Worm (Caenorhabditis elegans) whole organism, L4 larva: ENCODE data around the gene sipa-1.

Experiments used
- F37D6.2 ChIP-seq: sonication (generic microtip); optimal IDR thresholded peaks from 2 replicates; lab custom pipeline; 2016; ENCODE audit warnings: mild to moderate bottlenecking, missing genetic modification characterization, missing compliant biosample characterization
- R02D3.7 ChIP-seq: fragments of 150-350 bp; sonication (generic microtip); optimal IDR thresholded peaks from 3 replicates; lab custom pipeline; 2014; ENCODE audit warnings: missing biosample characterization, missing genetic modification characterization
- Y48G9A.11 ChIP-seq: fragments of 200-800 bp; sonication (Bioruptor generic); IDR thresholded peaks from 2 replicates; pipeline ENCODE4 v1.3.6; 2022; ENCODE audit warnings: missing genetic modification reagents, missing genetic modification characterization, missing compliant biosample characterization
- aha-1 ChIP-seq: fragments of 150-350 bp; peaks from one replicate; lab custom pipeline; 2014; ENCODE audit warnings: missing biosample characterization, missing genetic modification characterization
- aly-2 ChIP-seq: sonication (generic microtip); optimal IDR thresholded peaks from 2 replicates; lab custom pipeline; 2018; ENCODE audit warnings: missing biosample characterization, missing genetic modification characterization
- ama-1 ChIP-seq: fragments of 150-350 bp; optimal IDR thresholded peaks from 2 replicates; lab custom pipeline; 2014; ENCODE audit warnings: inconsistent platforms, mixed read lengths
- ceh-20 ChIP-seq: fragments of 200-800 bp; sonication (Bioruptor generic); IDR thresholded peaks from 2 replicates; pipeline ENCODE4 v1.3.6; 2022; ENCODE audit warnings: missing genetic modification reagents, missing genetic modification characterization, missing compliant biosample characterization
- ceh-62 ChIP-seq: sonication (generic microtip); optimal IDR thresholded peaks from 2 replicates; lab custom pipeline; 2017; ENCODE audit warnings: missing biosample characterization, missing genetic modification characterization
- daf-16 ChIP-seq, 3 experiments: sonication (generic microtip); optimal IDR thresholded peaks; 2 replicates each; lab custom pipeline; 2016 to 2017; ENCODE audit warnings: missing genetic modification characterization in 3 of 3, missing genetic modification reagents in 3 of 3, mild to moderate bottlenecking in 2 of 3, missing compliant biosample characterization in 2 of 3, missing biosample characterization in 1 of 3, moderate library complexity in 1 of 3
- daf-8 ChIP-seq: fragments of 200-800 bp; sonication (Bioruptor generic); IDR thresholded peaks from 2 replicates; pipeline ENCODE4 v1.3.6; 2022; ENCODE audit warnings: missing genetic modification characterization, missing compliant biosample characterization
- dmd-9 ChIP-seq: fragments of 200-800 bp; sonication (Bioruptor generic); IDR thresholded peaks from 2 replicates; pipeline ENCODE4 v1.3.6; 2022; ENCODE audit warnings: missing genetic modification reagents, missing genetic modification characterization, missing compliant biosample characterization
- egl-43 ChIP-seq: fragments of 200-800 bp; sonication (Bioruptor generic); IDR thresholded peaks from 2 replicates; pipeline ENCODE4 v1.3.6; 2022; ENCODE audit warnings: missing genetic modification reagents, missing genetic modification characterization, missing compliant biosample characterization
- fkh-10 ChIP-seq: fragments of 150-350 bp; optimal IDR thresholded peaks from 2 replicates; lab custom pipeline; 2014; ENCODE audit warnings: missing biosample characterization, missing genetic modification reagents, missing genetic modification characterization
- hlh-11 ChIP-seq: fragments of 200-800 bp; sonication (Bioruptor generic); optimal IDR thresholded peaks from 2 replicates; lab custom pipeline; 2018; ENCODE audit warnings: mild to moderate bottlenecking, missing genetic modification characterization, missing compliant biosample characterization
- hlh-30 ChIP-seq: sonication (generic microtip); optimal IDR thresholded peaks from 2 replicates; lab custom pipeline; 2017; ENCODE audit warnings: antibody characterized with exemption, mild to moderate bottlenecking, missing genetic modification characterization, missing compliant biosample characterization; ENCODE audit not compliant: insufficient read depth
- hmg-1.1 ChIP-seq: fragments of 200-800 bp; sonication (Bioruptor generic); IDR thresholded peaks from 2 replicates; pipeline ENCODE4 v1.3.6; 2022; ENCODE audit warnings: missing genetic modification reagents, missing genetic modification characterization, missing compliant biosample characterization
- lim-7 ChIP-seq: fragments of 200-800 bp; sonication (Bioruptor generic); IDR thresholded peaks from 2 replicates; pipeline ENCODE4 v1.3.6; 2022; ENCODE audit warnings: missing genetic modification characterization, missing compliant biosample characterization
- lin-13 ChIP-seq: fragments of 150-350 bp; optimal IDR thresholded peaks from 2 replicates; lab custom pipeline; 2014; ENCODE audit warnings: missing biosample characterization, missing genetic modification reagents, missing genetic modification characterization
- lir-3 ChIP-seq: sonication (generic microtip); optimal IDR thresholded peaks from 2 replicates; lab custom pipeline; 2016; ENCODE audit warnings: mild to moderate bottlenecking, missing genetic modification characterization, missing compliant biosample characterization
- madf-9 ChIP-seq: fragments of 200-800 bp; sonication (Bioruptor generic); conservative IDR thresholded peaks from 2 replicates; pipeline ENCODE4 v1.3.6; 2022; ENCODE audit warnings: missing genetic modification reagents, missing genetic modification characterization, missing compliant biosample characterization
- mdl-1 ChIP-seq, 2 experiments: fragments of 150-350 bp in 1 of 2; sonication (generic microtip) in 1 of 2; optimal IDR thresholded peaks; 2 replicates each; lab custom pipeline; 2014 to 2017; ENCODE audit warnings: missing biosample characterization in 2 of 2, missing genetic modification characterization in 2 of 2
- mdt-29 ChIP-seq: fragments of 200-800 bp; sonication (Bioruptor generic); IDR thresholded peaks from 2 replicates; pipeline ENCODE4 v1.3.6; 2022; ENCODE audit warnings: missing genetic modification reagents, missing genetic modification characterization, missing compliant biosample characterization
- mep-1 ChIP-seq: fragments of 150-350 bp; sonication (generic microtip); optimal IDR thresholded peaks from 3 replicates; lab custom pipeline; 2014; ENCODE audit warnings: missing biosample characterization, missing genetic modification characterization
- mxl-3 ChIP-seq: fragments of 200-800 bp; sonication (Bioruptor generic); optimal IDR thresholded peaks from 2 replicates; lab custom pipeline; 2018; ENCODE audit warnings: mild to moderate bottlenecking, missing genetic modification characterization, missing compliant biosample characterization
- nhr-10 ChIP-seq: fragments of 150-350 bp; optimal IDR thresholded peaks from 2 replicates; lab custom pipeline; 2014; ENCODE audit warnings: missing biosample characterization, missing genetic modification characterization
- nhr-237 ChIP-seq: sonication (generic microtip); optimal IDR thresholded peaks from 2 replicates; lab custom pipeline; 2017; ENCODE audit warnings: missing biosample characterization, missing genetic modification characterization
- nhr-28 ChIP-seq: fragments of 150-350 bp; optimal IDR thresholded peaks from 2 replicates; lab custom pipeline; 2014; ENCODE audit warnings: missing biosample characterization, missing genetic modification characterization
- nhr-48 ChIP-seq: sonication (generic microtip); optimal IDR thresholded peaks from 2 replicates; lab custom pipeline; 2016; ENCODE audit warnings: mild to moderate bottlenecking, missing genetic modification characterization, missing compliant biosample characterization
- nhr-6 ChIP-seq: fragments of 150-350 bp; optimal IDR thresholded peaks from 2 replicates; lab custom pipeline; 2014; ENCODE audit warnings: missing biosample characterization, missing genetic modification characterization
- pha-4 ChIP-seq, 2 experiments: fragments of 150-350 bp in 1 of 2; fragments of 200-800 bp in 1 of 2; sonication (Bioruptor generic) in 1 of 2; IDR thresholded peaks in 1 of 2; optimal IDR thresholded peaks in 1 of 2; 2 replicates each; pipeline versions ENCODE4 v1.3.6 to Lab custom; 2014 to 2022; ENCODE audit warnings: missing genetic modification characterization in 2 of 2, missing genetic modification reagents in 2 of 2, missing biosample characterization in 1 of 2, missing compliant biosample characterization in 1 of 2
- pqm-1 ChIP-seq: sonication (generic microtip); optimal IDR thresholded peaks from 2 replicates; lab custom pipeline; 2017; ENCODE audit warnings: missing biosample characterization, missing genetic modification characterization
- set-16 ChIP-seq: fragments of 200-800 bp; sonication (Bioruptor generic); IDR thresholded peaks from 2 replicates; pipeline ENCODE4 v1.3.6; 2022; ENCODE audit warnings: missing genetic modification reagents, missing genetic modification characterization, missing compliant biosample characterization
- unc-39 ChIP-seq: sonication (generic microtip); optimal IDR thresholded peaks from 2 replicates; lab custom pipeline; 2017; ENCODE audit warnings: missing biosample characterization, missing genetic modification characterization
- unc-62 ChIP-seq, 3 experiments: fragments of 150-350 bp in 1 of 3; sonication (generic microtip); optimal IDR thresholded peaks in 2 of 3; peaks in 1 of 3; 1 replicate in 1 of 3; 2 replicates in 2 of 3; lab custom pipeline; 2014 to 2017; ENCODE audit warnings: missing biosample characterization in 3 of 3, missing genetic modification characterization in 3 of 3, missing genetic modification reagents in 3 of 3, missing genotype in 1 of 3
- vab-7 ChIP-seq: fragments of 200-800 bp; sonication (Bioruptor generic); IDR thresholded peaks from 2 replicates; pipeline ENCODE4 v1.3.6; 2022; ENCODE audit warnings: missing genetic modification reagents, missing genetic modification characterization, missing compliant biosample characterization
- zag-1 ChIP-seq: fragments of 150-350 bp; optimal IDR thresholded peaks from 2 replicates; lab custom pipeline; 2014; ENCODE audit warnings: missing biosample characterization, missing genetic modification characterization
- zip-11 ChIP-seq: fragments of 200-800 bp; sonication (Bioruptor generic); IDR thresholded peaks from 2 replicates; pipeline ENCODE4 v1.3.6; 2022; ENCODE audit warnings: missing genetic modification characterization, missing compliant biosample characterization
- zip-2 ChIP-seq: fragments of 150-350 bp; optimal IDR thresholded peaks from 2 replicates; lab custom pipeline; 2014; ENCODE audit warnings: missing biosample characterization, missing genetic modification characterization
- ztf-11 ChIP-seq: fragments of 150-350 bp; optimal IDR thresholded peaks from 2 replicates; lab custom pipeline; 2014; ENCODE audit warnings: missing biosample characterization, missing genetic modification characterization

Gene sipa-1

ce11 chrV:11637191-11637590 is at the start of gene sipa-1:
sipa-1 (minus strand) TSS chrV:11637291.
- no peak for TF ChIP-seq lim-7 (GFP tag; lab: Robert Waterston, UW)
- no peak for TF ChIP-seq nhr-10

ce11 chrV:11686877-11687276 is 49.8 kb upstream of the sipa-1 start, which contains the start of gene W05E10.2:
W05E10.2 (plus strand) TSS chrV:11687177.
- TF ChIP-seq dmd-9 (no peak), mdl-1 (tag; optimal IDR thresholded peaks at IDR 0.05; lab: Kevin White, UChicago) (no peak), zip-2 (tag; lab: Kevin White, UChicago) (no peak), ceh-20 (GFP tag; lab: Robert Waterston, UW) (no peak)

- TF ChIP-seq unc-62 (GFP tag; optimal IDR thresholded peaks at IDR 0.05 in 1 of 2; lab: Kevin White, UChicago) = no peak
- no peak for TF ChIP-seq unc-62 (tag; optimal IDR thresholded peaks at IDR 0.05; lab: Kevin White, UChicago)
- TF ChIP-seq daf-16 (GFP tag; optimal IDR thresholded peaks at IDR 0.05; lab: Kevin White, UChicago) = no peak
- TF ChIP-seq daf-16 (tag; optimal IDR thresholded peaks at IDR 0.05; lab: Kevin White, UChicago) = no peak
- no peak for TF ChIP-seq zag-1 (tag; lab: Kevin White, UChicago)
- no peak for TF ChIP-seq nhr-237 (tag; lab: Kevin White, UChicago)
- no peak for TF ChIP-seq nhr-48 (tag; lab: Kevin White, UChicago)
- TF ChIP-seq F37D6.2 (tag; lab: Kevin White, UChicago) = no peak
- TF ChIP-seq nhr-10 = no peak
- TF ChIP-seq zip-11 (GFP tag; lab: Robert Waterston, UW) = no peak
- TF ChIP-seq pqm-1 (tag; lab: Kevin White, UChicago) = no peak
- TF ChIP-seq set-16 (GFP tag; lab: Robert Waterston, UW) = no peak
- TF ChIP-seq lim-7 (GFP tag; lab: Robert Waterston, UW) = no peak
Measured at ce11 chrV:11682858-11683257, 45.8 kb upstream of the sipa-1 start.

ce11 chrV:11680519-11681203 is 43.6 kb upstream of the sipa-1 start:
- TF ChIP-seq hmg-1.1 (GFP tag; lab: Robert Waterston, UW) (no peak), ztf-11 (no peak), mdt-29 (GFP tag; lab: Robert Waterston, UW) (no peak), aly-2 (tag; lab: Kevin White, UChicago) (no peak), unc-62 (GFP tag; optimal IDR thresholded peaks at IDR 0.05 in 1 of 2; lab: Kevin White, UChicago) (peak in 1 of 2 experiments; percentile 93), unc-62 (tag; optimal IDR thresholded peaks at IDR 0.05; lab: Kevin White, UChicago) (no peak), ama-1 (no peak), R02D3.7 (no peak), hlh-11 (peak; percentile 8), nhr-6 (tag; lab: Kevin White, UChicago) (no peak), mep-1 (tag; lab: Kevin White, UChicago) (peak; percentile 0), egl-43 (GFP tag; lab: Robert Waterston, UW) (no peak), fkh-10 (GFP tag; lab: Kevin White, UChicago) (no peak), daf-8 (no peak), mdl-1 (tag; optimal IDR thresholded peaks at IDR 0.05; lab: Kevin White, UChicago) (peak in 1 of 2 experiments; percentile 46), hlh-30 (tag; lab: Kevin White, UChicago) (peak; percentile 37), lir-3 (no peak), ceh-62 (no peak), pha-4 (GFP tag; IDR thresholded peaks at IDR 0.05; lab: Robert Waterston, UW) (no peak), pha-4 (tag; optimal IDR thresholded peaks at IDR 0.05; lab: Kevin White, UChicago) (no peak), mxl-3 (GFP tag; lab: Kevin White, UChicago) (peak; percentile 65), nhr-10 (no peak), aha-1 (tag; lab: Kevin White, UChicago) (peak; percentile 85), unc-39 (tag; lab: Kevin White, UChicago) (no peak), vab-7 (GFP tag; lab: Robert Waterston, UW) (no peak), lin-13 (no peak), nhr-28 (tag; lab: Kevin White, UChicago) (peak; percentile 22), Y48G9A.11 (GFP tag; lab: Robert Waterston, UW) (no peak), madf-9 (no peak)
